Worm (Caenorhabditis elegans) whole organism, young adult: ENCODE data around the gene ugt-59.
"Not testable (repeated sequence)": the region's sequence is repeated elsewhere in the genome, so short reads cannot be mapped to it uniquely, and the experiment has no call there.

Experiments
- B0261.1 ChIP-seq: sonication (generic microtip); optimal IDR thresholded peaks from 2 replicates; lab custom pipeline; 2016; ENCODE audit warnings: mild to moderate bottlenecking, missing genetic modification characterization, moderate library complexity, missing compliant biosample characterization
- D2030.7 ChIP-seq: fragments of 200-800 bp; sonication (Bioruptor generic); IDR thresholded peaks from 2 replicates; pipeline ENCODE4 v1.3.6; 2022; ENCODE audit warnings: missing genetic modification reagents, missing genetic modification characterization, missing compliant biosample characterization
- F33H1.4 ChIP-seq: fragments of 200-800 bp; sonication (Bioruptor generic); IDR thresholded peaks from 2 replicates; pipeline ENCODE4 v1.3.6; 2022; ENCODE audit warnings: missing genetic modification reagents, missing genetic modification characterization, missing compliant biosample characterization
- F37B4.10 ChIP-seq: fragments of 200-800 bp; sonication (Bioruptor generic); IDR thresholded peaks from 2 replicates; pipeline ENCODE4 v1.3.6; 2022; ENCODE audit warnings: missing genetic modification characterization, missing compliant biosample characterization
- F49E8.2 ChIP-seq: sonication (generic microtip); optimal IDR thresholded peaks from 3 replicates; lab custom pipeline; 2017; ENCODE audit warnings: missing genetic modification characterization, mild to moderate bottlenecking, missing compliant biosample characterization, antibody characterized with exemption, moderate library complexity; ENCODE audit not compliant: insufficient read depth
- Y53G8AR.9 ChIP-seq: fragments of 200-800 bp; sonication (Bioruptor generic); conservative IDR thresholded peaks from 2 replicates; pipeline ENCODE4 v1.3.6; 2022; ENCODE audit warnings: missing genetic modification reagents, missing genetic modification characterization, missing compliant biosample characterization
- Y95B8A.8 ChIP-seq: fragments of 200-800 bp; sonication (Bioruptor generic); IDR thresholded peaks from 2 replicates; pipeline ENCODE4 v1.3.6; 2022; ENCODE audit warnings: missing genetic modification reagents, missing genetic modification characterization, missing compliant biosample characterization
- aptf-3 ChIP-seq: fragments of 200-800 bp; sonication (Bioruptor generic); IDR thresholded peaks from 2 replicates; pipeline ENCODE4 v1.3.6; 2022; ENCODE audit warnings: missing genetic modification characterization, missing compliant biosample characterization
- attf-3 ChIP-seq: fragments of 200-800 bp; sonication (Bioruptor generic); conservative IDR thresholded peaks from 2 replicates; pipeline ENCODE4 v1.3.6; 2022; ENCODE audit warnings: missing genetic modification reagents, missing genetic modification characterization, missing compliant biosample characterization
- attf-6 ChIP-seq: fragments of 200-800 bp; sonication (Bioruptor generic); IDR thresholded peaks from 2 replicates; pipeline ENCODE4 v1.3.6; 2022; ENCODE audit warnings: missing genetic modification reagents, missing genetic modification characterization, missing compliant biosample characterization
- bed-1 ChIP-seq: fragments of 200-800 bp; sonication (Bioruptor generic); IDR thresholded peaks from 2 replicates; pipeline ENCODE4 v1.3.6; 2022; ENCODE audit warnings: missing genetic modification reagents, missing genetic modification characterization, missing compliant biosample characterization
- ccch-3 ChIP-seq: fragments of 200-800 bp; sonication (Bioruptor generic); optimal IDR thresholded peaks from 2 replicates; lab custom pipeline; 2018; ENCODE audit warnings: mild to moderate bottlenecking, missing genetic modification characterization, missing compliant biosample characterization
- cebp-1 ChIP-seq, 2 experiments: fragments of 200-800 bp in 1 of 2; sonication (Bioruptor generic) in 1 of 2; sonication (generic microtip) in 1 of 2; IDR thresholded peaks in 1 of 2; optimal IDR thresholded peaks in 1 of 2; 2 replicates each; pipeline versions ENCODE4 v1.3.6 to Lab custom; 2017 to 2022; ENCODE audit warnings: missing compliant biosample characterization in 2 of 2, missing genetic modification characterization in 2 of 2, mild to moderate bottlenecking in 1 of 2, missing genetic modification reagents in 1 of 2, moderate library complexity in 1 of 2
- cebp-2 ChIP-seq: fragments of 200-800 bp; sonication (Bioruptor generic); IDR thresholded peaks from 2 replicates; pipeline ENCODE4 v1.3.6; 2022; ENCODE audit warnings: missing genetic modification characterization, missing compliant biosample characterization
- dox-1 ChIP-seq: fragments of 200-800 bp; sonication (Bioruptor generic); IDR thresholded peaks from 2 replicates; pipeline ENCODE4 v1.3.6; 2022; ENCODE audit warnings: missing genetic modification reagents, missing genetic modification characterization, missing compliant biosample characterization
- egl-44 ChIP-seq: fragments of 200-800 bp; sonication (Bioruptor generic); IDR thresholded peaks from 2 replicates; pipeline ENCODE4 v1.3.6; 2022; ENCODE audit warnings: missing genetic modification reagents, missing genetic modification characterization, missing compliant biosample characterization
- egrh-3 ChIP-seq: fragments of 200-800 bp; sonication (Bioruptor generic); IDR thresholded peaks from 2 replicates; pipeline ENCODE4 v1.3.6; 2022; ENCODE audit warnings: missing genetic modification reagents, missing genetic modification characterization, missing compliant biosample characterization
- ekl-4 ChIP-seq: fragments of 200-800 bp; sonication (Bioruptor generic); IDR thresholded peaks from 2 replicates; pipeline ENCODE4 v1.3.6; 2022; ENCODE audit warnings: missing genetic modification reagents, missing genetic modification characterization, missing compliant biosample characterization
- him-1 ChIP-seq: sonication (generic microtip); optimal IDR thresholded peaks from 2 replicates; lab custom pipeline; 2016; ENCODE audit warnings: missing genotype, missing genetic modification reagents, missing genetic modification characterization, missing compliant biosample characterization
- hlh-26 ChIP-seq: fragments of 200-800 bp; sonication (Bioruptor generic); conservative IDR thresholded peaks from 2 replicates; pipeline ENCODE4 v1.3.6; 2022; ENCODE audit warnings: missing genetic modification reagents, missing genetic modification characterization, missing compliant biosample characterization
- hmg-1.2 ChIP-seq: fragments of 200-800 bp; sonication (Bioruptor generic); IDR thresholded peaks from 2 replicates; pipeline ENCODE4 v1.3.6; 2022; ENCODE audit warnings: missing genetic modification reagents, missing genetic modification characterization, missing compliant biosample characterization
- hmg-20 ChIP-seq: fragments of 200-800 bp; sonication (Bioruptor generic); IDR thresholded peaks from 2 replicates; pipeline ENCODE4 v1.3.6; 2022; ENCODE audit warnings: missing genetic modification reagents, missing genetic modification characterization, missing compliant biosample characterization
- let-526 ChIP-seq: fragments of 200-800 bp; sonication (Bioruptor generic); IDR thresholded peaks from 2 replicates; pipeline ENCODE4 v1.3.6; 2022; ENCODE audit warnings: missing genetic modification reagents, missing genetic modification characterization, missing compliant biosample characterization
- lin-26 ChIP-seq: fragments of 200-800 bp; sonication (Bioruptor generic); IDR thresholded peaks from 2 replicates; pipeline ENCODE4 v1.3.6; 2022; ENCODE audit warnings: missing genetic modification reagents, missing genetic modification characterization, missing compliant biosample characterization
- lin-40 ChIP-seq: sonication (generic microtip); optimal IDR thresholded peaks from 2 replicates; lab custom pipeline; 2016; ENCODE audit warnings: missing genetic modification characterization, mild to moderate bottlenecking, missing compliant biosample characterization, missing genotype, missing genetic modification reagents
- lsy-27 ChIP-seq: sonication (generic microtip); optimal IDR thresholded peaks from 2 replicates; lab custom pipeline; 2017; ENCODE audit warnings: missing genetic modification characterization, mild to moderate bottlenecking, missing compliant biosample characterization, antibody characterized with exemption, missing genotype, borderline replicate concordance; ENCODE audit not compliant: insufficient read depth
- mcd-1 ChIP-seq: fragments of 200-800 bp; sonication (Bioruptor generic); IDR thresholded peaks from 2 replicates; pipeline ENCODE4 v1.3.6; 2022; ENCODE audit warnings: missing genetic modification reagents, missing genetic modification characterization, missing compliant biosample characterization
- nfya-2 ChIP-seq: fragments of 200-800 bp; sonication (Bioruptor generic); IDR thresholded peaks from 2 replicates; pipeline ENCODE4 v1.3.6; 2022; ENCODE audit warnings: missing genetic modification reagents, missing genetic modification characterization, missing compliant biosample characterization
- nfyb-1 ChIP-seq: fragments of 200-800 bp; sonication (Bioruptor generic); IDR thresholded peaks from 2 replicates; pipeline ENCODE4 v1.3.6; 2022; ENCODE audit warnings: missing genetic modification reagents, missing genetic modification characterization, missing compliant biosample characterization
- rcor-1 ChIP-seq: fragments of 200-800 bp; sonication (Bioruptor generic); IDR thresholded peaks from 2 replicates; pipeline ENCODE4 v1.3.6; 2022; ENCODE audit warnings: missing genetic modification reagents, missing genetic modification characterization, missing compliant biosample characterization
- rpc-1 ChIP-seq, 2 experiments: fragments of 150-350 bp in 1 of 2; sonication (generic microtip) in 1 of 2; optimal IDR thresholded peaks; 2 replicates each; lab custom pipeline; 2014 to 2018; ENCODE audit warnings: missing biosample characterization in 1 of 2, missing genetic modification characterization in 1 of 2, missing genetic modification reagents in 1 of 2, missing genotype in 1 of 2
- sea-2 ChIP-seq: fragments of 200-800 bp; sonication (Bioruptor generic); IDR thresholded peaks from 2 replicates; pipeline ENCODE4 v1.3.6; 2022; ENCODE audit warnings: missing genetic modification characterization, missing compliant biosample characterization
- snpc-3.4 ChIP-seq: sonication (generic microtip); optimal IDR thresholded peaks from 2 replicates; lab custom pipeline; 2017; ENCODE audit warnings: missing genetic modification characterization, mild to moderate bottlenecking, missing compliant biosample characterization, antibody characterized with exemption, moderate library complexity, missing genotype, missing genetic modification reagents
- somi-1 ChIP-seq: fragments of 200-800 bp; sonication (Bioruptor generic); optimal IDR thresholded peaks from 2 replicates; lab custom pipeline; 2018; ENCODE audit warnings: mild to moderate bottlenecking, missing genetic modification characterization, missing compliant biosample characterization
- unc-130 ChIP-seq: sonication (generic microtip); optimal IDR thresholded peaks from 2 replicates; lab custom pipeline; 2016; ENCODE audit warnings: missing genetic modification reagents, missing genetic modification characterization, missing compliant biosample characterization
- ztf-22 ChIP-seq: fragments of 200-800 bp; sonication (Bioruptor generic); optimal IDR thresholded peaks from 2 replicates; lab custom pipeline; 2018; ENCODE audit warnings: mild to moderate bottlenecking, missing genetic modification characterization, moderate library complexity, missing compliant biosample characterization
- ztf-28 ChIP-seq: fragments of 200-800 bp; sonication (Bioruptor generic); IDR thresholded peaks from 2 replicates; pipeline ENCODE4 v1.3.6; 2022; ENCODE audit warnings: missing genetic modification reagents, missing genetic modification characterization, missing compliant biosample characterization

Gene ugt-59

ce11 chrIV:10313565-10313964 is 46.9 kb upstream of the ugt-59 start, which contains the start of gene acs-18:
Gene acs-18, minus strand, starts transcription at chrIV:10313665.
- no peak for TF ChIP-seq hlh-26 (GFP tag; lab: Robert Waterston, UW)
- TF ChIP-seq ztf-22 (GFP tag; lab: Kevin White, UChicago), result no peak
- no peak for TF ChIP-seq F49E8.2 (tag; lab: Kevin White, UChicago)
- no peak for TF ChIP-seq ccch-3 (GFP tag; lab: Kevin White, UChicago)
- TF ChIP-seq him-1 (tag; lab: Kevin White, UChicago), result no peak
- TF ChIP-seq snpc-3.4 (tag; lab: Kevin White, UChicago), result no peak
- TF ChIP-seq attf-3 (GFP tag; lab: Robert Waterston, UW), result no peak
- TF ChIP-seq attf-6 (GFP tag; lab: Robert Waterston, UW), result no peak
- TF ChIP-seq lsy-27 (tag; lab: Kevin White, UChicago), result no peak

DNA sequence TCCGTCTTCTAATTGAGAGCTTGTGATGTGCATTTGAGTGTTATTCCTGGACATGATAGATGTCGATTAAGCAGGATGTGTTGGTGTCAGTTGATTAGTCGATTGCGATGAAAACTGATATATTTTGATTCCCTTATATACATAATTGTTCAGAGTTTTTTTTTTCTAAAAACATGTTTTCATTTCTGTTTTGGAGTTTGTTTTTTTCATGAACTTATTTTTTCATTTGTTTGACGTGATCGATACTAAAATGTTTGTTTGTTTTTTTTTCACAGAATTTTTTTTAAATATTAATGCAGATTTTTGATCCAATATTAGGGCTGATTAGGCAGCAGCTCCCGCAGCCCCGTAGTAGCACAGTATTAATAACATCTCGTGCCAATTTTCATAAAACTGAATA is 42.2 kb upstream of the ugt-59 start, which contains the start of gene R09E10.2:
R09E10.2 (minus strand) TSS at position 101 of the 400 bp plus-strand sequence.
- TF ChIP-seq nfya-2 (GFP tag; lab: Robert Waterston, UW), result no peak
- no peak for TF ChIP-seq lin-40 (tag; lab: Kevin White, UChicago)
- no peak for TF ChIP-seq cebp-2 (GFP tag; lab: Robert Waterston, UW)
- TF ChIP-seq somi-1 (GFP tag; lab: Kevin White, UChicago), result no peak
- no peak for TF ChIP-seq unc-130 (GFP tag; lab: Kevin White, UChicago)
- no peak for TF ChIP-seq let-526 (GFP tag; lab: Robert Waterston, UW)
- TF ChIP-seq F37B4.10, result no peak

ce11 chrIV:10322650-10323049 is 37.8 kb upstream of the ugt-59 start, which contains the start of gene R09E10.1:
Gene R09E10.1, minus strand, starts transcription at chrIV:10322750.
- not testable (repeated sequence) for TF ChIP-seq Y53G8AR.9; egrh-3; hmg-20 (GFP tag; lab: Robert Waterston, UW)

ce11 chrIV:10323368-10323767 is 37.1 kb upstream of the ugt-59 start:
- TF ChIP-seq rcor-1 (GFP tag; lab: Robert Waterston, UW), result peak; percentile 45
- peak; percentile 42 for TF ChIP-seq ekl-4
- peak; percentile 77; the same call in 1 of the 2 replicates for TF ChIP-seq aptf-3 (GFP tag; lab: Robert Waterston, UW)
- TF ChIP-seq D2030.7 (GFP tag; lab: Robert Waterston, UW), result peak; percentile 61
- peak; percentile 9 for TF ChIP-seq B0261.1 (tag; lab: Kevin White, UChicago)
- TF ChIP-seq Y95B8A.8 (GFP tag; lab: Robert Waterston, UW), result 0 out of 2 replicates have a peak, but pooled peaks have one; percentile 14
- 0 out of 2 replicates have a peak, but pooled peaks have one; percentile 67 for TF ChIP-seq ztf-28 (GFP tag; lab: Robert Waterston, UW)
- 0 out of 2 replicates have a peak, but pooled peaks have one; percentile 21 for TF ChIP-seq F37B4.10
- TF ChIP-seq hmg-1.2 (GFP tag; lab: Robert Waterston, UW), result peak; percentile 46
- TF ChIP-seq rpc-1 (optimal IDR thresholded peaks at IDR 0.05; lab: Kevin White, UChicago); cebp-1 (tag; optimal IDR thresholded peaks at IDR 0.05; lab: Kevin White, UChicago): not testable (repeated sequence)
- TF ChIP-seq rpc-1 (tag; optimal IDR thresholded peaks at IDR 0.05; lab: Kevin White, UChicago), result peak; percentile 49
- 0 out of 2 replicates have a peak, but pooled peaks have one; percentile 28 for TF ChIP-seq bed-1 (GFP tag; lab: Robert Waterston, UW)
- peak; percentile 35; the same call in 1 of the 2 replicates for TF ChIP-seq egrh-3
- 0 out of 2 replicates have a peak, but pooled peaks have one; percentile 19 for TF ChIP-seq F33H1.4 (GFP tag; lab: Robert Waterston, UW)
- TF ChIP-seq dox-1 (GFP tag; lab: Robert Waterston, UW), result peak; percentile 65
- 0 out of 2 replicates have a peak, but pooled peaks have one; percentile 66 for TF ChIP-seq cebp-2 (GFP tag; lab: Robert Waterston, UW)
- peak; percentile 58 for TF ChIP-seq mcd-1 (GFP tag; lab: Robert Waterston, UW)
- TF ChIP-seq nfyb-1, result peak; percentile 73; the same call in 1 of the 2 replicates
- 0 out of 2 replicates have a peak, but pooled peaks have one; percentile 27 for TF ChIP-seq attf-6 (GFP tag; lab: Robert Waterston, UW)
- TF ChIP-seq sea-2 (GFP tag; lab: Robert Waterston, UW), result peak; percentile 76; the same call in 1 of the 2 replicates
- TF ChIP-seq egl-44, result peak; percentile 64; the same call in 1 of the 2 replicates
- 0 out of 2 replicates have a peak, but pooled peaks have one; percentile 19 for TF ChIP-seq cebp-1 (GFP tag; IDR thresholded peaks at IDR 0.05; lab: Robert Waterston, UW)
- peak; percentile 91 for TF ChIP-seq lin-26
